Fruit fly (Drosophila melanogaster): ENCODE results near the gene TotF.

TotF gene

dm6 chr2L:19884444-19884843, 27.7 kb downstream of the TotF start (continued):
- TF ChIP-seq twi (tag; optimal IDR thresholded peaks at IDR 0.05) (no peak), kah (GFP tag; optimal IDR thresholded peaks at IDR 0.05) (no peak), btn (GFP tag; optimal IDR thresholded peaks at IDR 0.05) (no peak), CG4404 (GFP tag; IDR thresholded peaks at IDR 0.05) (no peak), al (GFP tag; IDR thresholded peaks at IDR 0.05) (no peak), CG1792 (GFP tag; optimal IDR thresholded peaks at IDR 0.05) (no peak), CHES-1-like (GFP tag; optimal IDR thresholded peaks at IDR 0.05) (no peak), Dbx (GFP tag; IDR thresholded peaks at IDR 0.05) (no peak), Atf3 (GFP tag; optimal IDR thresholded peaks at IDR 0.05) (no peak), Fer1 (GFP tag; optimal IDR thresholded peaks at IDR 0.05) (no peak), luna (GFP tag; optimal IDR thresholded peaks at IDR 0.05) (no peak), Nf-YA (GFP tag; IDR thresholded peaks at IDR 0.05) (no peak), sug (tag; optimal IDR thresholded peaks at IDR 0.05) (no peak), Dref (GFP tag; IDR thresholded peaks at IDR 0.05) (no peak), ci (GFP tag; IDR thresholded peaks at IDR 0.05) (peak; percentile 46; the same call in 1 of the 3 replicates), hkb (optimal IDR thresholded peaks at IDR 0.05) (no peak), hkb (GFP tag; IDR thresholded peaks at IDR 0.05) (no peak), sqz (GFP tag; optimal IDR thresholded peaks at IDR 0.05) (no peak), CG12299 (tag; optimal IDR thresholded peaks at IDR 0.05) (no peak), CG18619 (GFP tag; optimal IDR thresholded peaks at IDR 0.05) (no peak), Abd-B (GFP tag; optimal IDR thresholded peaks at IDR 0.05) (no peak), caup (GFP tag; optimal IDR thresholded peaks at IDR 0.05; ENCODE audit: severe bottlenecking) (no peak), NK7.1 (GFP tag; optimal IDR thresholded peaks at IDR 0.05) (no peak), Adf1 (GFP tag; IDR thresholded peaks at IDR 0.05) (no peak), Hmr (GFP tag; optimal IDR thresholded peaks at IDR 0.05) (no peak), Sry-δ (GFP tag; optimal IDR thresholded peaks at IDR 0.05) (no peak), NC2β (GFP tag; optimal IDR thresholded peaks at IDR 0.05) (no peak), CG2129 (GFP tag; IDR thresholded peaks at IDR 0.05; ENCODE audit: partially characterized antibody) (no peak), CG10543 (GFP tag; optimal IDR thresholded peaks at IDR 0.05) (no peak), CG9932 (GFP tag; IDR thresholded peaks at IDR 0.05) (no peak), dysf (GFP tag; IDR thresholded peaks at IDR 0.05) (no peak), CG8290 (GFP tag; optimal IDR thresholded peaks at IDR 0.05) (no peak), CG8290 (tag; optimal IDR thresholded peaks at IDR 0.05) (no peak), Aef1 (GFP tag; IDR thresholded peaks at IDR 0.05) (no peak), CG2678 (tag; optimal IDR thresholded peaks at IDR 0.05) (peak; percentile 54), fu2 (GFP tag; optimal IDR thresholded peaks at IDR 0.05) (no peak), chn (GFP tag; optimal IDR thresholded peaks at IDR 0.05) (no peak), BtbVII (GFP tag; optimal IDR thresholded peaks at IDR 0.05) (no peak), CG1647 (GFP tag; optimal IDR thresholded peaks at IDR 0.05) (no peak), CG11560 (tag; IDR thresholded peaks at IDR 0.05) (no peak), CG11723 (GFP tag; optimal IDR thresholded peaks at IDR 0.05) (no peak), eyg (GFP tag; optimal IDR thresholded peaks at IDR 0.05) (no peak), Rfx (GFP tag; IDR thresholded peaks at IDR 0.05) (no peak), amos (GFP tag; IDR thresholded peaks at IDR 0.05; ENCODE audit: partially characterized antibody) (no peak), lbe (GFP tag; optimal IDR thresholded peaks at IDR 0.05) (no peak), Chrac-16 (GFP tag; optimal IDR thresholded peaks at IDR 0.05) (no peak), CG31388 (GFP tag; optimal IDR thresholded peaks at IDR 0.05) (no peak), CG10431 (GFP tag; optimal IDR thresholded peaks at IDR 0.05) (no peak), ken (GFP tag; IDR thresholded peaks at IDR 0.05) (peak; percentile 63; the same call in 1 of the 3 replicates), tgo (GFP tag; IDR thresholded peaks at IDR 0.05) (no peak), Gsc (GFP tag; IDR thresholded peaks at IDR 0.05) (no peak), CG7357 (GFP tag; IDR thresholded peaks at IDR 0.05) (no peak), cwo (GFP tag; optimal IDR thresholded peaks at IDR 0.05) (no peak), wor (GFP tag; IDR thresholded peaks at IDR 0.05) (no peak)

All from whole organism, embryonic.